Fruit fly (Drosophila melanogaster) whole organism, adult: ENCODE data around the gene CG43291.

ENCODE experiments used
- CG11617 ChIP-seq: fragments of 200-800 bp; sonication (Bioruptor generic); optimal IDR thresholded peaks from 2 replicates; lab custom pipeline; 2017; ENCODE audit warnings: mild to moderate bottlenecking, missing biosample characterization, missing genetic modification reagents, missing genetic modification characterization
- CG12768 ChIP-seq: fragments of 200-800 bp; sonication (Bioruptor generic); optimal IDR thresholded peaks from 2 replicates; lab custom pipeline; 2017; ENCODE audit warnings: missing biosample characterization, missing genetic modification characterization, mild to moderate bottlenecking, moderate library complexity, missing genetic modification reagents
- CG1620 ChIP-seq: fragments of 200-800 bp; sonication (Bioruptor generic); optimal IDR thresholded peaks from 2 replicates; lab custom pipeline; 2016; ENCODE audit warnings: missing biosample characterization, missing genetic modification characterization
- CG5204 ChIP-seq: fragments of 200-800 bp; sonication (Bioruptor generic); optimal IDR thresholded peaks from 2 replicates; lab custom pipeline; 2016; ENCODE audit warnings: missing biosample characterization, missing genetic modification characterization
- CG7045 ChIP-seq: fragments of 200-800 bp; sonication (Bioruptor generic); optimal IDR thresholded peaks from 2 replicates; lab custom pipeline; 2017; ENCODE audit warnings: missing biosample characterization, mild to moderate bottlenecking, missing genetic modification characterization
- CG7101 ChIP-seq: fragments of 200-800 bp; sonication (Bioruptor generic); optimal IDR thresholded peaks from 2 replicates; lab custom pipeline; 2018; ENCODE audit warnings: missing biosample characterization, mild to moderate bottlenecking, missing genetic modification characterization, moderate library complexity
- Clk ChIP-seq: fragments of 200-800 bp; sonication (Bioruptor generic); optimal IDR thresholded peaks from 2 replicates; lab custom pipeline; 2017; ENCODE audit warnings: missing biosample characterization, missing genetic modification characterization
- Crg-1 ChIP-seq: fragments of 200-800 bp; sonication (Bioruptor generic); optimal IDR thresholded peaks from 2 replicates; lab custom pipeline; 2016; ENCODE audit warnings: missing biosample characterization, missing genetic modification characterization
- Hr96 ChIP-seq: fragments of 200-800 bp; sonication (Bioruptor generic); optimal IDR thresholded peaks from 2 replicates; lab custom pipeline; 2016; ENCODE audit warnings: missing biosample characterization, missing genetic modification characterization
- bab1 ChIP-seq: fragments of 200-800 bp; sonication (Bioruptor generic); optimal IDR thresholded peaks from 3 replicates; lab custom pipeline; 2019; ENCODE audit warnings: missing biosample characterization, mild to moderate bottlenecking, missing genetic modification characterization, moderate library complexity
- cic ChIP-seq: fragments of 200-800 bp; sonication (Bioruptor generic); optimal IDR thresholded peaks from 2 replicates; lab custom pipeline; 2017; ENCODE audit warnings: missing biosample characterization, mild to moderate bottlenecking, missing genetic modification characterization, moderate library complexity
- cnc ChIP-seq, 2 experiments: fragments of >200 bp; optimal IDR thresholded peaks; 2 replicates each; lab custom pipeline; 2017
- kay ChIP-seq: fragments of 200-800 bp; sonication (Bioruptor generic); peaks from one replicate; lab custom pipeline; 2016; ENCODE audit warnings: missing biosample characterization, missing genetic modification characterization, borderline replicate concordance
- pad ChIP-seq: fragments of 200-800 bp; sonication (Bioruptor generic); optimal IDR thresholded peaks from 3 replicates; lab custom pipeline; 2017; ENCODE audit warnings: missing biosample characterization, missing genetic modification characterization, mild to moderate bottlenecking, moderate library complexity, missing genetic modification reagents

dm6 chr3R:14245371-14245770, 894 bp upstream of the CG43291 start, which contains the start of gene CG9616:
- TF ChIP-seq CG1620 (GFP tag; lab: Kevin White, UChicago) (no peak), kay (GFP tag; lab: Kevin White, UChicago) (no peak), pad (GFP tag; lab: Kevin White, UChicago) (no peak), CG7045 (no peak), CG11617 (no peak), CG5204 (no peak), CG7101 (tag; lab: Kevin White, UChicago) (no peak), cnc (optimal IDR thresholded peaks at IDR 0.05; lab: Kevin White, UChicago) (no peak), bab1 (no peak), cic (GFP tag; lab: Kevin White, UChicago) (no peak), Clk (no peak), Hr96 (GFP tag; lab: Kevin White, UChicago) (no peak), Crg-1 (no peak), CG12768 (GFP tag; lab: Kevin White, UChicago) (no peak)
